Worm (Caenorhabditis elegans): ENCODE results near the gene Y116A8C.30.

Y116A8C.30 gene

ce11 chrIV:17087384-17088099, 16.0 kb downstream of the Y116A8C.30 start, which contains the start of the genes snx-13 and snr-1 (continued):
- peak; percentile 87 for TF ChIP-seq ceh-88 (GFP tag; IDR thresholded peaks at IDR 0.05)
- TF ChIP-seq fkh-10 (GFP tag; optimal IDR thresholded peaks at IDR 0.05), result peak; percentile 57
- no peak for TF ChIP-seq nhr-12 (tag; optimal IDR thresholded peaks at IDR 0.05)
- TF ChIP-seq pax-3 (tag; optimal IDR thresholded peaks at IDR 0.05), result peak; percentile 96
- TF ChIP-seq unc-30 (tag; optimal IDR thresholded peaks at IDR 0.05), result no peak
- peak; percentile 50 for TF ChIP-seq jun-1 (tag; optimal IDR thresholded peaks at IDR 0.05)
- peak; percentile 41 for TF ChIP-seq ztf-4 (tag; optimal IDR thresholded peaks at IDR 0.05)
- peak; percentile 98 for TF ChIP-seq unc-98 (GFP tag; IDR thresholded peaks at IDR 0.05)
- TF ChIP-seq efl-3 (GFP tag; optimal IDR thresholded peaks at IDR 0.05), result no peak
- TF ChIP-seq ceh-63 (GFP tag; optimal IDR thresholded peaks at IDR 0.05), result peak; percentile 81
- TF ChIP-seq nhr-11 (tag; optimal IDR thresholded peaks at IDR 0.05), result no peak
- TF ChIP-seq fkh-4 (tag; optimal IDR thresholded peaks at IDR 0.05; ENCODE audit: borderline replicate concordance), result peak; percentile 68
- peak; percentile 13 for TF ChIP-seq nhr-77 (tag; optimal IDR thresholded peaks at IDR 0.05)
- peak; percentile 62 for TF ChIP-seq dsc-1 (tag; optimal IDR thresholded peaks at IDR 0.05)
- TF ChIP-seq ces-1 (GFP tag; optimal IDR thresholded peaks at IDR 0.05), result peak; percentile 14
- peak; percentile 95 for TF ChIP-seq vab-15 (tag; optimal IDR thresholded peaks at IDR 0.05)
- peak; percentile 66 for TF ChIP-seq egl-13 (tag; optimal IDR thresholded peaks at IDR 0.05)
- TF ChIP-seq elt-3 (tag; optimal IDR thresholded peaks at IDR 0.05), result peak in 1 of 6 experiments; percentile 5
- peak; percentile 96 for TF ChIP-seq fkh-8 (tag; optimal IDR thresholded peaks at IDR 0.05)
- TF ChIP-seq unc-130 (tag; optimal IDR thresholded peaks at IDR 0.05), result peak; percentile 31
- peak; percentile 52 for TF ChIP-seq ceh-8 (GFP tag; optimal IDR thresholded peaks at IDR 0.05)
- peak; percentile 90 for TF ChIP-seq nhr-71 (tag; optimal IDR thresholded peaks at IDR 0.05)
- TF ChIP-seq fos-1 (tag; optimal IDR thresholded peaks at IDR 0.05), result peak; percentile 61
- TF ChIP-seq irx-1 (tag; optimal IDR thresholded peaks at IDR 0.05), result peak; percentile 68
- TF ChIP-seq nhr-28 (tag; optimal IDR thresholded peaks at IDR 0.05), result no peak
- peak; percentile 2 for TF ChIP-seq snpc-4 (tag; optimal IDR thresholded peaks at IDR 0.05)
- TF ChIP-seq lin-13 (GFP tag; optimal IDR thresholded peaks at IDR 0.05), result peak; percentile 55
- no peak for TF ChIP-seq hlh-17 (GFP tag; optimal IDR thresholded peaks at IDR 0.05; ENCODE audit: borderline replicate concordance)
- peak; percentile 82 for TF ChIP-seq nhr-19 (GFP tag; conservative IDR thresholded peaks at IDR 0.05)
- peak; percentile 90 for TF ChIP-seq nhr-47 (tag; optimal IDR thresholded peaks at IDR 0.05)
- no peak for TF ChIP-seq F16B12.6 (tag; optimal IDR thresholded peaks at IDR 0.05)
- TF ChIP-seq lsy-2 (tag; optimal IDR thresholded peaks at IDR 0.05), result peak; percentile 78 to 80
- TF ChIP-seq lin-15B (tag; optimal IDR thresholded peaks at IDR 0.05), result peak; percentile 90
- peak; percentile 84 for TF ChIP-seq tbx-2 (tag; optimal IDR thresholded peaks at IDR 0.05)
- TF ChIP-seq swsn-7 (tag; optimal IDR thresholded peaks at IDR 0.05), result peak; percentile 78
- peak; percentile 90 for TF ChIP-seq isw-1 (GFP tag; IDR thresholded peaks at IDR 0.05)
- peak; percentile 84 for TF ChIP-seq C16A3.4 (tag; optimal IDR thresholded peaks at IDR 0.05)
- peak; percentile 73 to 85 for TF ChIP-seq lin-35 (GFP tag; optimal IDR thresholded peaks at IDR 0.05)
- TF ChIP-seq ceh-90 (tag; optimal IDR thresholded peaks at IDR 0.05), result peak; percentile 71
- peak in 1 of 2 experiments; percentile 75 for TF ChIP-seq mdl-1 (tag; optimal IDR thresholded peaks at IDR 0.05)
- peak; percentile 90 for TF ChIP-seq nhr-90 (tag; optimal IDR thresholded peaks at IDR 0.05; ENCODE audit: poor library complexity)
- peak; percentile 80 for TF ChIP-seq mep-1 (tag; optimal IDR thresholded peaks at IDR 0.05)
- TF ChIP-seq lir-3 (tag; optimal IDR thresholded peaks at IDR 0.05; ENCODE audit: poor library complexity), result peak; percentile 81
- TF ChIP-seq elt-2 (tag; optimal IDR thresholded peaks at IDR 0.05), result peak; percentile 58
- TF ChIP-seq alr-1 (tag; optimal IDR thresholded peaks at IDR 0.05; ENCODE audit: borderline replicate concordance), result no peak
- no peak for TF ChIP-seq lin-39 (tag; optimal IDR thresholded peaks at IDR 0.05)
- TF ChIP-seq dpl-1 (GFP tag; optimal IDR thresholded peaks at IDR 0.05), result peak; percentile 63 to 69 (median 64)
- peak; percentile 87 for TF ChIP-seq xbp-1 (tag; optimal IDR thresholded peaks at IDR 0.05)
- TF ChIP-seq mef-2 (tag; optimal IDR thresholded peaks at IDR 0.05), result peak; percentile 25
- peak; percentile 81 for TF ChIP-seq nhr-20 (tag; optimal IDR thresholded peaks at IDR 0.05)
- peak; percentile 87 for TF ChIP-seq snu-23 (GFP tag; optimal IDR thresholded peaks at IDR 0.05)
